Fruit fly (Drosophila melanogaster) whole organism, prepupa: Measurements from ENCODE around the gene RpL34a.

Experiments
- CG10631 ChIP-seq: fragments of 200-800 bp; sonication (Bioruptor generic); optimal IDR thresholded peaks from 2 replicates; lab custom pipeline; 2016; ENCODE audit warnings: missing biosample characterization, missing genetic modification characterization
- CG10669 ChIP-seq: fragments of 200-800 bp; sonication (Bioruptor generic); optimal IDR thresholded peaks from 3 replicates; lab custom pipeline; 2018; ENCODE audit warnings: missing biosample characterization, mild to moderate bottlenecking, missing genetic modification characterization, moderate library complexity
- CG11294 ChIP-seq: fragments of 200-800 bp; sonication (Bioruptor generic); IDR thresholded peaks from 2 replicates; pipeline ENCODE4 v1.3.6; 2022; ENCODE audit warnings: missing biosample characterization, missing genetic modification characterization
- CG11762 ChIP-seq: fragments of 200-800 bp; sonication (Bioruptor generic); optimal IDR thresholded peaks from 3 replicates; lab custom pipeline; 2016; ENCODE audit warnings: missing biosample characterization, missing genetic modification characterization; ENCODE audit not compliant: insufficient read depth
- CG11902 ChIP-seq: fragments of 200-800 bp; sonication (Bioruptor generic); optimal IDR thresholded peaks from 3 replicates; lab custom pipeline; 2016; ENCODE audit warnings: missing biosample characterization, missing genetic modification characterization
- CG15336 ChIP-seq: fragments of 200-800 bp; sonication (Bioruptor generic); IDR thresholded peaks from 2 replicates; pipeline ENCODE4 v1.3.6; 2022; ENCODE audit warnings: missing biosample characterization, missing genetic modification characterization
- CG1621 ChIP-seq: fragments of 200-800 bp; sonication (Bioruptor generic); optimal IDR thresholded peaks from 3 replicates; lab custom pipeline; 2018; ENCODE audit warnings: missing biosample characterization, mild to moderate bottlenecking, missing genetic modification characterization
- CG3032 ChIP-seq: fragments of 200-800 bp; optimal IDR thresholded peaks from 2 replicates; lab custom pipeline; 2019; ENCODE audit warnings: missing biosample characterization, mild to moderate bottlenecking, missing genetic modification characterization, moderate library complexity
- CG31627 ChIP-seq: fragments of 200-800 bp; sonication (Bioruptor generic); optimal IDR thresholded peaks from 3 replicates; lab custom pipeline; 2016; ENCODE audit warnings: missing biosample characterization, missing genetic modification characterization
- CG32006 ChIP-seq: fragments of 200-800 bp; sonication (Bioruptor generic); optimal IDR thresholded peaks from 3 replicates; lab custom pipeline; 2017; ENCODE audit warnings: missing biosample characterization, mild to moderate bottlenecking, missing genetic modification characterization
- CG3919 ChIP-seq: fragments of 200-800 bp; sonication (Bioruptor generic); optimal IDR thresholded peaks from 3 replicates; lab custom pipeline; 2016; ENCODE audit warnings: missing biosample characterization, missing genetic modification characterization
- CG4318 ChIP-seq: fragments of 200-800 bp; sonication (Bioruptor generic); optimal IDR thresholded peaks from 3 replicates; lab custom pipeline; 2017; ENCODE audit warnings: missing biosample characterization, mild to moderate bottlenecking, missing genetic modification characterization
- CG6163 ChIP-seq: fragments of 200-800 bp; sonication (Bioruptor generic); IDR thresholded peaks from 3 replicates; pipeline ENCODE4 v1.3.6; 2022; ENCODE audit warnings: missing biosample characterization, missing genetic modification characterization
- CG6276 ChIP-seq: fragments of 200-800 bp; sonication (Bioruptor generic); optimal IDR thresholded peaks from 2 replicates; lab custom pipeline; 2017; ENCODE audit warnings: missing biosample characterization, mild to moderate bottlenecking, missing genetic modification characterization
- CG6792 ChIP-seq: fragments of 200-800 bp; sonication (Bioruptor generic); optimal IDR thresholded peaks from 3 replicates; lab custom pipeline; 2016; ENCODE audit warnings: missing biosample characterization, missing genetic modification characterization
- CG6808 ChIP-seq: fragments of 200-800 bp; sonication (Bioruptor generic); optimal IDR thresholded peaks from 3 replicates; lab custom pipeline; 2017; ENCODE audit warnings: missing biosample characterization, missing genetic modification characterization, mild to moderate bottlenecking, moderate library complexity, missing genetic modification reagents
- CG6854 ChIP-seq: fragments of 200-800 bp; sonication (Bioruptor generic); optimal IDR thresholded peaks from 2 replicates; lab custom pipeline; 2017; ENCODE audit warnings: missing biosample characterization, mild to moderate bottlenecking, missing genetic modification characterization
- CG7368 ChIP-seq: fragments of 200-800 bp; sonication (Bioruptor generic); optimal IDR thresholded peaks from 3 replicates; lab custom pipeline; 2016; ENCODE audit warnings: missing biosample characterization, missing genetic modification characterization
- CG8119 ChIP-seq: fragments of 200-800 bp; sonication (Bioruptor generic); IDR thresholded peaks from 3 replicates; pipeline ENCODE4 v1.3.6; 2022; ENCODE audit warnings: missing biosample characterization, missing genetic modification characterization
- CG8319 ChIP-seq: fragments of 200-800 bp; sonication (Bioruptor generic); optimal IDR thresholded peaks from 3 replicates; lab custom pipeline; 2016; ENCODE audit warnings: missing biosample characterization, missing genetic modification characterization
- CG8632 ChIP-seq: fragments of 200-800 bp; sonication (Bioruptor generic); optimal IDR thresholded peaks from 3 replicates; lab custom pipeline; 2016; ENCODE audit warnings: missing biosample characterization, missing genetic modification characterization
- CG9139 ChIP-seq: fragments of 200-800 bp; sonication (Bioruptor generic); optimal IDR thresholded peaks from 3 replicates; lab custom pipeline; 2017; ENCODE audit warnings: missing biosample characterization, mild to moderate bottlenecking, missing genetic modification characterization
- Eip75B ChIP-seq: fragments of 200-800 bp; sonication (Bioruptor generic); optimal IDR thresholded peaks from 3 replicates; lab custom pipeline; 2016; ENCODE audit warnings: missing biosample characterization, missing genetic modification characterization
- Eip78C ChIP-seq: fragments of 200-800 bp; sonication (Bioruptor generic); peaks from one replicate; lab custom pipeline; 2016; ENCODE audit warnings: missing biosample characterization, missing genetic modification characterization
- Eip93F ChIP-seq: fragments of 200-800 bp; sonication (Bioruptor generic); optimal IDR thresholded peaks from 2 replicates; lab custom pipeline; 2016; ENCODE audit warnings: missing biosample characterization, mild to moderate bottlenecking, missing genetic modification characterization
- Ets21C ChIP-seq: fragments of 200-800 bp; sonication (Bioruptor generic); optimal IDR thresholded peaks from 3 replicates; lab custom pipeline; 2016; ENCODE audit warnings: missing biosample characterization, missing genetic modification characterization
- Ets96B ChIP-seq: fragments of 200-800 bp; optimal IDR thresholded peaks from 2 replicates; lab custom pipeline; 2019; ENCODE audit warnings: missing biosample characterization, mild to moderate bottlenecking, missing genetic modification characterization, moderate library complexity
- Gug ChIP-seq: fragments of 200-800 bp; sonication (Bioruptor generic); IDR thresholded peaks from 2 replicates; pipeline ENCODE4 v1.3.6; 2022; ENCODE audit warnings: missing biosample characterization, missing genetic modification characterization
- Hr38 ChIP-seq: sonication (Bioruptor generic); optimal IDR thresholded peaks from 2 replicates; lab custom pipeline; 2016; ENCODE audit warnings: missing biosample characterization, missing genetic modification characterization
- Hr39 ChIP-seq: fragments of 200-800 bp; sonication (Bioruptor generic); optimal IDR thresholded peaks from 2 replicates; lab custom pipeline; 2016; ENCODE audit warnings: missing biosample characterization, missing genetic modification characterization
- Hr4 ChIP-seq: fragments of 200-800 bp; sonication (Bioruptor generic); optimal IDR thresholded peaks from 3 replicates; lab custom pipeline; 2016; ENCODE audit warnings: missing biosample characterization, missing genetic modification characterization
- Lpt ChIP-seq: fragments of 200-800 bp; sonication (Bioruptor generic); optimal IDR thresholded peaks from 3 replicates; lab custom pipeline; 2016; ENCODE audit warnings: missing biosample characterization, missing genetic modification characterization
- Met ChIP-seq: fragments of 200-800 bp; sonication (Bioruptor generic); optimal IDR thresholded peaks from 3 replicates; lab custom pipeline; 2016; ENCODE audit warnings: missing biosample characterization, missing genetic modification characterization
- OdsH ChIP-seq: fragments of 200-800 bp; sonication (Bioruptor generic); optimal IDR thresholded peaks from 3 replicates; lab custom pipeline; 2016; ENCODE audit warnings: missing biosample characterization, missing genetic modification characterization
- Smox ChIP-seq: fragments of 200-800 bp; sonication (Bioruptor generic); optimal IDR thresholded peaks from 3 replicates; lab custom pipeline; 2016; ENCODE audit warnings: missing biosample characterization, missing genetic modification characterization
- Sox102F ChIP-seq: fragments of 200-800 bp; sonication (Bioruptor generic); optimal IDR thresholded peaks from 2 replicates; lab custom pipeline; 2016; ENCODE audit warnings: missing biosample characterization, mild to moderate bottlenecking, missing genetic modification characterization
- Sox14 ChIP-seq: fragments of 200-800 bp; sonication (Bioruptor generic); optimal IDR thresholded peaks from 3 replicates; lab custom pipeline; 2016; ENCODE audit warnings: missing biosample characterization, missing genetic modification characterization
- Sox15 ChIP-seq: fragments of 200-800 bp; sonication (Bioruptor generic); optimal IDR thresholded peaks from 3 replicates; lab custom pipeline; 2016; ENCODE audit warnings: missing biosample characterization, missing genetic modification characterization
- achi ChIP-seq: fragments of 200-800 bp; sonication (Bioruptor generic); optimal IDR thresholded peaks from 3 replicates; lab custom pipeline; 2016; ENCODE audit warnings: missing biosample characterization, missing genetic modification characterization
- acj6 ChIP-seq: fragments of 200-800 bp; sonication (Bioruptor generic); optimal IDR thresholded peaks from 3 replicates; lab custom pipeline; 2016; ENCODE audit warnings: missing biosample characterization, missing genetic modification characterization
- dsx ChIP-seq: fragments of 200-800 bp; optimal IDR thresholded peaks from 3 replicates; lab custom pipeline; 2019; ENCODE audit warnings: missing biosample characterization, mild to moderate bottlenecking, missing genetic modification characterization, moderate library complexity; ENCODE audit not compliant: poor library complexity, severe bottlenecking
- eg ChIP-seq: fragments of 200-800 bp; sonication (Bioruptor generic); IDR thresholded peaks from 3 replicates; pipeline ENCODE4 v1.3.6; 2022; ENCODE audit warnings: missing biosample characterization, missing genetic modification characterization
- fd85E ChIP-seq: fragments of 200-800 bp; sonication (Bioruptor generic); optimal IDR thresholded peaks from 3 replicates; lab custom pipeline; 2016; ENCODE audit warnings: missing biosample characterization, missing genetic modification characterization
- fkh ChIP-seq: fragments of 200-800 bp; sonication (Bioruptor generic); optimal IDR thresholded peaks from 3 replicates; lab custom pipeline; 2017; ENCODE audit warnings: missing biosample characterization, mild to moderate bottlenecking, missing genetic modification characterization, moderate library complexity
- pdm3 ChIP-seq: fragments of 200-800 bp; sonication (Bioruptor generic); optimal IDR thresholded peaks from 3 replicates; lab custom pipeline; 2016; ENCODE audit warnings: missing biosample characterization, missing genetic modification characterization
- salr ChIP-seq, 2 experiments: fragments of 200-800 bp; sonication (Bioruptor generic); optimal IDR thresholded peaks; 3 replicates each; lab custom pipeline; 2016 to 2018; ENCODE audit warnings: missing biosample characterization in 2 of 2, missing genetic modification characterization in 2 of 2, mild to moderate bottlenecking in 1 of 2
- spab ChIP-seq: fragments of 200-800 bp; sonication (Bioruptor generic); optimal IDR thresholded peaks from 2 replicates; lab custom pipeline; 2017; ENCODE audit warnings: missing biosample characterization, mild to moderate bottlenecking, missing genetic modification characterization, missing genetic modification reagents
- ss ChIP-seq, 2 experiments: fragments of 200-800 bp; sonication (Bioruptor generic); optimal IDR thresholded peaks; 2 replicates in 1 of 2; 3 replicates in 1 of 2; lab custom pipeline; 2017 to 2018; ENCODE audit warnings: mild to moderate bottlenecking in 2 of 2, missing biosample characterization in 2 of 2, missing genetic modification characterization in 2 of 2, moderate library complexity in 1 of 2
- svp ChIP-seq: fragments of 200-800 bp; sonication (Bioruptor generic); peaks from one replicate; lab custom pipeline; 2016; ENCODE audit warnings: missing biosample characterization, missing genetic modification characterization
- topi ChIP-seq: fragments of 200-800 bp; sonication (Bioruptor generic); optimal IDR thresholded peaks from 3 replicates; lab custom pipeline; 2016; ENCODE audit warnings: missing biosample characterization, missing genetic modification characterization
- vri ChIP-seq: fragments of 200-800 bp; sonication (Bioruptor generic); optimal IDR thresholded peaks from 3 replicates; lab custom pipeline; 2016; ENCODE audit warnings: missing biosample characterization, mild to moderate bottlenecking, missing genetic modification characterization

RpL34a gene

dm6 chr3R:26042131-26042885 is 16.8 kb downstream of the RpL34a start:
- peak; percentile 97 for TF ChIP-seq CG8632
- peak; percentile 92 for TF ChIP-seq spab (GFP tag; lab: Kevin White, UChicago)
- TF ChIP-seq CG8119 (GFP tag; lab: Robert Waterston, UW) = peak; percentile 97
- TF ChIP-seq OdsH (GFP tag; lab: Kevin White, UChicago) = peak; percentile 99
- TF ChIP-seq CG3919 (GFP tag; lab: Kevin White, UChicago) = peak; percentile 98
- TF ChIP-seq Sox14 (GFP tag; lab: Kevin White, UChicago) = peak; percentile 98
- TF ChIP-seq pdm3 (GFP tag; lab: Kevin White, UChicago) = peak; percentile 98
- peak; percentile 98 for TF ChIP-seq CG8319
- TF ChIP-seq CG10631 (GFP tag; lab: Kevin White, UChicago) = peak; percentile 98
- TF ChIP-seq CG6792 (GFP tag; lab: Kevin White, UChicago) = peak; percentile 96
- peak; percentile 98 for TF ChIP-seq CG7368 (GFP tag; lab: Kevin White, UChicago)
- TF ChIP-seq CG1621 (tag; lab: Kevin White, UChicago) = peak; percentile 96
- peak; percentile 97 for TF ChIP-seq achi (GFP tag; lab: Kevin White, UChicago)
- TF ChIP-seq CG11902 = peak; percentile 95
- peak; percentile 97 for TF ChIP-seq CG10669 (GFP tag; lab: Kevin White, UChicago)
- peak; percentile 70 for TF ChIP-seq CG6854 (GFP tag; lab: Kevin White, UChicago)
- TF ChIP-seq Ets21C (GFP tag; lab: Kevin White, UChicago) = peak; percentile 96
- peak; percentile 83 to 91 for TF ChIP-seq ss (GFP tag; optimal IDR thresholded peaks at IDR 0.05; lab: Kevin White, UChicago)
- peak; percentile 91 for TF ChIP-seq fkh (GFP tag; lab: Kevin White, UChicago)
- peak; percentile 99 for TF ChIP-seq Hr39 (GFP tag; lab: Kevin White, UChicago)
- TF ChIP-seq CG6808 (GFP tag; lab: Kevin White, UChicago) = peak; percentile 91
- peak; percentile 97 for TF ChIP-seq CG15336 (GFP tag; lab: Robert Waterston, UW)
- TF ChIP-seq Ets96B = peak; percentile 96
- peak; percentile 99 for TF ChIP-seq CG6163 (GFP tag; lab: Robert Waterston, UW)
- peak; percentile 89 for TF ChIP-seq dsx (GFP tag; lab: Kevin White, UChicago)
- TF ChIP-seq CG11762 (GFP tag; lab: Kevin White, UChicago) = peak; percentile 97
- peak; percentile 97 for TF ChIP-seq CG4318 (GFP tag; lab: Kevin White, UChicago)
- TF ChIP-seq Lpt (GFP tag; lab: Kevin White, UChicago) = peak; percentile 96
- peak; percentile 93 to 97 for TF ChIP-seq salr (GFP tag; optimal IDR thresholded peaks at IDR 0.05; lab: Kevin White, UChicago)
- TF ChIP-seq Met (GFP tag; lab: Kevin White, UChicago) = peak; percentile 98
- peak; percentile 98 for TF ChIP-seq acj6 (GFP tag; lab: Kevin White, UChicago)
- TF ChIP-seq Sox102F (GFP tag; lab: Kevin White, UChicago) = peak; percentile 98
- TF ChIP-seq Hr38 (GFP tag; lab: Kevin White, UChicago) = peak; percentile 93
- peak; percentile 94 for TF ChIP-seq CG3032 (tag; lab: Kevin White, UChicago)
- TF ChIP-seq svp = peak; percentile 98
- TF ChIP-seq eg (GFP tag; lab: Robert Waterston, UW) = peak; percentile 99
- TF ChIP-seq Gug (GFP tag; lab: Robert Waterston, UW) = peak; percentile 98
- peak; percentile 97 for TF ChIP-seq CG11294 (GFP tag; lab: Robert Waterston, UW)
- peak; percentile 97 for TF ChIP-seq Sox15 (GFP tag; lab: Kevin White, UChicago)
- peak; percentile 98 for TF ChIP-seq Eip75B (GFP tag; lab: Kevin White, UChicago)
- peak; percentile 98 for TF ChIP-seq Hr4 (GFP tag; lab: Kevin White, UChicago)
- TF ChIP-seq vri (GFP tag; lab: Kevin White, UChicago) = peak; percentile 95
- TF ChIP-seq CG32006 = peak; percentile 98
- peak; percentile 99 for TF ChIP-seq CG31627 (GFP tag; lab: Kevin White, UChicago)
- TF ChIP-seq Eip78C (GFP tag; lab: Kevin White, UChicago) = peak; percentile 99
- TF ChIP-seq CG6276 (GFP tag; lab: Kevin White, UChicago) = peak; percentile 94
- peak; percentile 92 for TF ChIP-seq Eip93F (GFP tag; lab: Kevin White, UChicago)
- TF ChIP-seq topi (GFP tag; lab: Kevin White, UChicago) = peak; percentile 97
- peak; percentile 97 for TF ChIP-seq Smox (GFP tag; lab: Kevin White, UChicago)
- peak; percentile 71 for TF ChIP-seq CG9139
- peak; percentile 93 for TF ChIP-seq fd85E
